Worm (Caenorhabditis elegans) whole organism, L4/young adult: ENCODE measurements around the gene tsp-5.

Experiments used
- W03F9.2 ChIP-seq: fragments of 150-350 bp; optimal IDR thresholded peaks from 2 replicates; lab custom pipeline; 2014; ENCODE audit warnings: missing biosample characterization, missing genetic modification characterization
- him-1 ChIP-seq: sonication (generic microtip); optimal IDR thresholded peaks from 2 replicates; lab custom pipeline; 2016; ENCODE audit warnings: missing genotype, missing genetic modification reagents, missing genetic modification characterization, missing compliant biosample characterization

- TF ChIP-seq him-1 (tag; lab: Kevin White, UChicago) (no peak), W03F9.2 (tag; lab: Kevin White, UChicago) (no peak)
These were observed 34.9 kb upstream of the tsp-5 start, which contains the start of gene sru-21 for ce11 chrIV:13626469-13626868.
